Worm (Caenorhabditis elegans) whole organism, L2 larva: Measurements from ENCODE around the gene F32D8.15.

ENCODE experiments used
- C34F6.9 ChIP-seq: fragments of 150-350 bp; optimal IDR thresholded peaks from 2 replicates; lab custom pipeline; 2014; ENCODE audit warnings: missing biosample characterization, missing genetic modification characterization
- F13H6.1 ChIP-seq: sonication (generic microtip); optimal IDR thresholded peaks from 2 replicates; lab custom pipeline; 2016; ENCODE audit warnings: missing genetic modification characterization, missing compliant biosample characterization
- R02D3.7 ChIP-seq: fragments of 150-350 bp; optimal IDR thresholded peaks from 2 replicates; lab custom pipeline; 2014; ENCODE audit warnings: missing biosample characterization, missing genetic modification characterization
- Y55F3AM.14 ChIP-seq: fragments of 200-800 bp; sonication (Bioruptor generic); optimal IDR thresholded peaks from 2 replicates; lab custom pipeline; 2018; ENCODE audit warnings: mild to moderate bottlenecking, missing genetic modification characterization, missing compliant biosample characterization
- ama-1 ChIP-seq: fragments of 150-350 bp; optimal IDR thresholded peaks from 2 replicates; lab custom pipeline; 2018; ENCODE audit warnings: inconsistent platforms
- blmp-1 ChIP-seq: sonication (generic microtip); optimal IDR thresholded peaks from 2 replicates; lab custom pipeline; 2017; ENCODE audit warnings: missing genetic modification characterization, mild to moderate bottlenecking, missing compliant biosample characterization, antibody characterized with exemption, moderate library complexity; ENCODE audit not compliant: insufficient read depth
- ceh-16 ChIP-seq: fragments of 150-350 bp; optimal IDR thresholded peaks from 2 replicates; lab custom pipeline; 2014; ENCODE audit warnings: missing biosample characterization, missing genetic modification characterization
- dmd-4 ChIP-seq: sonication (generic microtip); optimal IDR thresholded peaks from 2 replicates; lab custom pipeline; 2017; ENCODE audit warnings: missing biosample characterization, missing genetic modification characterization
- egl-27 ChIP-seq: sonication (generic microtip); optimal IDR thresholded peaks from 3 replicates; lab custom pipeline; 2017; ENCODE audit warnings: missing biosample characterization, missing genetic modification reagents, missing genetic modification characterization
- elt-3 ChIP-seq: sonication (generic microtip); optimal IDR thresholded peaks from 2 replicates; lab custom pipeline; 2017; ENCODE audit warnings: missing biosample characterization, missing genetic modification characterization
- fos-1 ChIP-seq: fragments of 150-350 bp; optimal IDR thresholded peaks from 2 replicates; lab custom pipeline; 2014; ENCODE audit warnings: missing biosample characterization, missing genetic modification characterization
- lin-11 ChIP-seq: fragments of 150-350 bp; sonication (generic microtip); optimal IDR thresholded peaks from 2 replicates; lab custom pipeline; 2014; ENCODE audit warnings: missing biosample characterization, missing genetic modification characterization, inconsistent platforms, mixed read lengths
- lin-13 ChIP-seq: fragments of 150-350 bp; optimal IDR thresholded peaks from 2 replicates; lab custom pipeline; 2014; ENCODE audit warnings: missing biosample characterization, missing genetic modification reagents, missing genetic modification characterization
- lsy-2 ChIP-seq, 2 experiments: fragments of 150-350 bp in 1 of 2; sonication (generic microtip) in 1 of 2; optimal IDR thresholded peaks; 2 replicates each; lab custom pipeline; 2014 to 2017; ENCODE audit warnings: missing biosample characterization in 2 of 2, missing genetic modification characterization in 2 of 2
- mbf-1 ChIP-seq: sonication (generic microtip); optimal IDR thresholded peaks from 2 replicates; lab custom pipeline; 2017; ENCODE audit warnings: missing biosample characterization, missing genetic modification characterization
- nhr-12 ChIP-seq: fragments of 150-350 bp; optimal IDR thresholded peaks from 2 replicates; lab custom pipeline; 2014; ENCODE audit warnings: missing biosample characterization, missing genetic modification characterization
- nhr-129 ChIP-seq: fragments of 150-350 bp; optimal IDR thresholded peaks from 2 replicates; lab custom pipeline; 2014; ENCODE audit warnings: missing biosample characterization, missing genetic modification characterization
- nhr-21 ChIP-seq: fragments of 150-350 bp; optimal IDR thresholded peaks from 2 replicates; lab custom pipeline; 2014; ENCODE audit warnings: missing biosample characterization, missing genetic modification characterization
- nhr-23 ChIP-seq: fragments of 150-350 bp; optimal IDR thresholded peaks from 2 replicates; lab custom pipeline; 2014; ENCODE audit warnings: missing biosample characterization, missing genetic modification reagents, missing genetic modification characterization
- nhr-237 ChIP-seq: fragments of 150-350 bp; optimal IDR thresholded peaks from 2 replicates; lab custom pipeline; 2014; ENCODE audit warnings: missing biosample characterization, missing genetic modification characterization
- nhr-25 ChIP-seq: fragments of 150-350 bp; sonication (generic microtip); optimal IDR thresholded peaks from 3 replicates; lab custom pipeline; 2014; ENCODE audit warnings: missing biosample characterization, missing genetic modification characterization
- nhr-77 ChIP-seq: fragments of 150-350 bp; optimal IDR thresholded peaks from 2 replicates; lab custom pipeline; 2014; ENCODE audit warnings: missing biosample characterization, missing genetic modification characterization
- peb-1 ChIP-seq: fragments of 150-350 bp; optimal IDR thresholded peaks from 2 replicates; lab custom pipeline; 2014; ENCODE audit warnings: missing biosample characterization, missing genetic modification characterization
- sem-4 ChIP-seq: fragments of 150-350 bp; optimal IDR thresholded peaks from 2 replicates; lab custom pipeline; 2014; ENCODE audit warnings: missing biosample characterization, missing genetic modification reagents, missing genetic modification characterization
- sma-9 ChIP-seq, 2 experiments: fragments of 150-350 bp in 1 of 2; sonication (generic microtip) in 1 of 2; optimal IDR thresholded peaks; 2 replicates each; lab custom pipeline; 2014 to 2016; ENCODE audit warnings: missing genetic modification characterization in 2 of 2, mild to moderate bottlenecking in 1 of 2, missing biosample characterization in 1 of 2, missing compliant biosample characterization in 1 of 2, missing genetic modification reagents in 1 of 2, moderate library complexity in 1 of 2
- unc-39 ChIP-seq: fragments of 150-350 bp; optimal IDR thresholded peaks from 2 replicates; lab custom pipeline; 2014; ENCODE audit warnings: missing biosample characterization, missing genetic modification characterization
- unc-62 ChIP-seq: fragments of 150-350 bp; optimal IDR thresholded peaks from 2 replicates; lab custom pipeline; 2014; ENCODE audit warnings: missing biosample characterization, missing genetic modification reagents, missing genetic modification characterization
- ztf-1 ChIP-seq: fragments of 200-800 bp; sonication (Bioruptor generic); conservative IDR thresholded peaks from 2 replicates; pipeline ENCODE4 v1.3.6; 2022; ENCODE audit warnings: missing genetic modification characterization, missing compliant biosample characterization
- ztf-4 ChIP-seq: fragments of 150-350 bp; optimal IDR thresholded peaks from 2 replicates; lab custom pipeline; 2014; ENCODE audit warnings: missing biosample characterization, missing genetic modification characterization

F32D8.15 gene

ce11 chrV:10880138-10880882, 23.5 kb upstream of the F32D8.15 start, which contains the start of gene F32D8.1:
Gene F32D8.1, plus strand, starts transcription at chrV:10880832.
- TF ChIP-seq unc-39: no peak
- TF ChIP-seq ztf-1 (GFP tag; lab: Robert Waterston, UW): no peak

ce11 chrV:10883478-10883877, 20.4 kb upstream of the F32D8.15 start, which contains the start of gene F32D8.2:
Gene F32D8.2, plus strand, starts transcription at chrV:10883778.
- TF ChIP-seq unc-62 (GFP tag; lab: Kevin White, UChicago) (no peak), elt-3 (no peak), lin-11 (tag; lab: Kevin White, UChicago) (no peak), nhr-23 (no peak), ztf-4 (tag; lab: Kevin White, UChicago) (no peak), R02D3.7 (no peak), nhr-237 (tag; lab: Kevin White, UChicago) (no peak), mbf-1 (tag; lab: Kevin White, UChicago) (no peak), fos-1 (tag; lab: Kevin White, UChicago) (no peak), egl-27 (tag; lab: Kevin White, UChicago) (no peak), unc-39 (no peak), nhr-12 (tag; lab: Kevin White, UChicago) (no peak), ceh-16 (tag; lab: Kevin White, UChicago) (no peak), nhr-77 (tag; lab: Kevin White, UChicago) (no peak), dmd-4 (tag; lab: Kevin White, UChicago) (no peak), lin-13 (GFP tag; lab: Kevin White, UChicago) (no peak), Y55F3AM.14 (GFP tag; lab: Kevin White, UChicago) (no peak), blmp-1 (tag; lab: Kevin White, UChicago) (no peak), nhr-21 (tag; lab: Kevin White, UChicago) (no peak), sem-4 (no peak)

ce11 chrV:10886405-10886887, 17.4 kb upstream of the F32D8.15 start, which contains the start of gene F32D8.3:
Gene F32D8.3, plus strand, starts transcription at chrV:10886837.
- TF ChIP-seq nhr-21 (tag; lab: Kevin White, UChicago): peak; percentile 39
- TF ChIP-seq nhr-25 (tag; lab: Kevin White, UChicago): peak; percentile 19
- TF ChIP-seq sma-9 (GFP tag; optimal IDR thresholded peaks at IDR 0.05; lab: Kevin White, UChicago): peak; percentile 16
- TF ChIP-seq sma-9 (tag; optimal IDR thresholded peaks at IDR 0.05; lab: Kevin White, UChicago): no peak
- peak; percentile 71 for TF ChIP-seq blmp-1 (tag; lab: Kevin White, UChicago)
- TF ChIP-seq F13H6.1 (tag; lab: Kevin White, UChicago): no peak
- no peak for TF ChIP-seq lsy-2 (tag; optimal IDR thresholded peaks at IDR 0.05; lab: Kevin White, UChicago)
- TF ChIP-seq, all 48 proteins: peak for 4

ce11 chrV:10887564-10887963, 16.3 kb upstream of the F32D8.15 start:
- no peak for TF ChIP-seq nhr-21 (tag; lab: Kevin White, UChicago)
- TF ChIP-seq Y55F3AM.14 (GFP tag; lab: Kevin White, UChicago): peak; percentile 83

- TF ChIP-seq lin-11 (tag; lab: Kevin White, UChicago) (no peak), sma-9 (GFP tag; optimal IDR thresholded peaks at IDR 0.05; lab: Kevin White, UChicago) (peak; percentile 11), sma-9 (tag; optimal IDR thresholded peaks at IDR 0.05; lab: Kevin White, UChicago) (no peak), ama-1 (lab: Kevin White, UChicago) (no peak), elt-3 (no peak), nhr-129 (tag; lab: Kevin White, UChicago) (no peak), ceh-16 (tag; lab: Kevin White, UChicago) (no peak)
Measured at ce11 chrV:10888153-10888552, 15.7 kb upstream of the F32D8.15 start.

- TF ChIP-seq peb-1: no peak
- TF ChIP-seq nhr-77 (tag; lab: Kevin White, UChicago): no peak
- TF ChIP-seq unc-62 (GFP tag; lab: Kevin White, UChicago): no peak
- TF ChIP-seq F13H6.1 (tag; lab: Kevin White, UChicago): no peak
- no peak for TF ChIP-seq ztf-4 (tag; lab: Kevin White, UChicago)
- TF ChIP-seq C34F6.9 (tag; lab: Kevin White, UChicago): no peak
Measured at ce11 chrV:10889036-10889435, 14.8 kb upstream of the F32D8.15 start, which contains the start of gene F32D8.11. Gene F32D8.11, minus strand, starts transcription at chrV:10889136.
